Fruit fly (Drosophila melanogaster) whole organism, embryonic: ENCODE measurements around the gene fit.
A peak's percentile ranks its signal among the peaks of the same experiment; 100 is the strongest.

Source experiments
- BEAF-32 ChIP-seq: fragments of 200-800 bp; sonication (Bioruptor generic); optimal IDR thresholded peaks from 3 replicates; lab custom pipeline; 2017; ENCODE audit warnings: missing biosample characterization, missing genetic modification characterization, mild to moderate bottlenecking, moderate library complexity, missing genetic modification reagents
- CG11504 ChIP-seq: fragments of 200-800 bp; sonication (Bioruptor generic); optimal IDR thresholded peaks from 3 replicates; lab custom pipeline; 2019; ENCODE audit warnings: missing biosample characterization, mild to moderate bottlenecking, missing genetic modification characterization, moderate library complexity
- CG11696 ChIP-seq: fragments of 200-800 bp; sonication (Bioruptor generic); IDR thresholded peaks from 2 replicates; pipeline ENCODE4 v1.3.6; 2022; ENCODE audit warnings: missing biosample characterization, missing genetic modification characterization
- CG12659 ChIP-seq: fragments of 200-800 bp; sonication (Bioruptor generic); optimal IDR thresholded peaks from 3 replicates; lab custom pipeline; 2017; ENCODE audit warnings: mild to moderate bottlenecking, missing biosample characterization, missing genetic modification reagents, missing genetic modification characterization
- CG13287 ChIP-seq: fragments of 200-800 bp; sonication (Bioruptor generic); IDR thresholded peaks from 2 replicates; pipeline ENCODE4 v1.3.6; 2022; ENCODE audit warnings: missing biosample characterization, missing genetic modification characterization; ENCODE audit not compliant: partially characterized antibody
- CG14441 ChIP-seq: fragments of 200-800 bp; sonication (Bioruptor generic); IDR thresholded peaks from 2 replicates; pipeline ENCODE4 v1.3.6; 2022; ENCODE audit warnings: missing biosample characterization, missing genetic modification characterization
- CG1529 ChIP-seq: fragments of 200-800 bp; sonication (Bioruptor generic); optimal IDR thresholded peaks from 3 replicates; lab custom pipeline; 2018; ENCODE audit warnings: missing biosample characterization, missing genetic modification characterization
- CG15514 ChIP-seq: fragments of 200-800 bp; sonication (Bioruptor generic); optimal IDR thresholded peaks from 3 replicates; lab custom pipeline; 2017; ENCODE audit warnings: missing biosample characterization, missing genetic modification characterization, mild to moderate bottlenecking, moderate library complexity, missing genetic modification reagents
- CG18599 ChIP-seq: fragments of 200-800 bp; sonication (Bioruptor generic); optimal IDR thresholded peaks from 3 replicates; lab custom pipeline; 2017; ENCODE audit warnings: missing biosample characterization, missing genetic modification characterization, mild to moderate bottlenecking, moderate library complexity, missing genetic modification reagents
- CG3163 ChIP-seq: fragments of 200-800 bp; sonication (Bioruptor generic); optimal IDR thresholded peaks from 3 replicates; lab custom pipeline; 2016; ENCODE audit warnings: missing biosample characterization, missing genetic modification characterization
- CG34422 ChIP-seq: fragments of 200-800 bp; sonication (Bioruptor generic); IDR thresholded peaks from 3 replicates; pipeline ENCODE4 v1.3.6; 2022; ENCODE audit warnings: missing biosample characterization, missing genetic modification characterization
- CG3995 ChIP-seq: fragments of 200-800 bp; sonication (Bioruptor generic); optimal IDR thresholded peaks from 3 replicates; lab custom pipeline; 2016; ENCODE audit warnings: missing biosample characterization, missing genetic modification characterization
- CG4424 ChIP-seq: fragments of 200-800 bp; sonication (Bioruptor generic); optimal IDR thresholded peaks from 3 replicates; lab custom pipeline; 2016; ENCODE audit warnings: missing biosample characterization, missing genetic modification characterization
- CG4730 ChIP-seq: fragments of 200-800 bp; sonication (Bioruptor generic); IDR thresholded peaks from 2 replicates; pipeline ENCODE4 v1.3.6; 2022; ENCODE audit warnings: missing biosample characterization, missing genetic modification characterization
- CTCF ChIP-seq: fragments of 200-800 bp; sonication (Bioruptor generic); optimal IDR thresholded peaks from 2 replicates; lab custom pipeline; 2017; ENCODE audit warnings: missing biosample characterization, mild to moderate bottlenecking, missing genetic modification characterization, moderate library complexity
- CrebB ChIP-seq: fragments of 200-800 bp; sonication (Bioruptor generic); optimal IDR thresholded peaks from 3 replicates; lab custom pipeline; 2018; ENCODE audit warnings: missing biosample characterization, mild to moderate bottlenecking, missing genetic modification characterization
- Ets65A ChIP-seq: fragments of 200-800 bp; sonication (Bioruptor generic); peaks from one replicate; lab custom pipeline; 2016; ENCODE audit warnings: missing biosample characterization, missing genetic modification characterization
- Fer2 ChIP-seq: fragments of 200-800 bp; sonication (Bioruptor generic); optimal IDR thresholded peaks from 2 replicates; lab custom pipeline; 2018; ENCODE audit warnings: missing biosample characterization, mild to moderate bottlenecking, missing genetic modification characterization, moderate library complexity
- Gug ChIP-seq: fragments of 200-800 bp; sonication (Bioruptor generic); IDR thresholded peaks from 4 replicates; pipeline ENCODE4 v1.3.6; 2022; ENCODE audit warnings: missing biosample characterization, missing genetic modification characterization
- H2.0 ChIP-seq: fragments of 200-800 bp; sonication (Bioruptor generic); IDR thresholded peaks from 2 replicates; pipeline ENCODE4 v1.3.6; 2022; ENCODE audit warnings: missing biosample characterization, missing genetic modification characterization
- Hey ChIP-seq: fragments of 200-800 bp; sonication (Bioruptor generic); optimal IDR thresholded peaks from 3 replicates; lab custom pipeline; 2018; ENCODE audit warnings: missing biosample characterization, mild to moderate bottlenecking, missing genetic modification characterization
- HmgZ ChIP-seq: fragments of 200-800 bp; sonication (Bioruptor generic); optimal IDR thresholded peaks from 2 replicates; lab custom pipeline; 2018; ENCODE audit warnings: missing biosample characterization, mild to moderate bottlenecking, missing genetic modification characterization
- Hmr ChIP-seq: fragments of 200-800 bp; sonication (Bioruptor generic); optimal IDR thresholded peaks from 3 replicates; lab custom pipeline; 2017; ENCODE audit warnings: mild to moderate bottlenecking, missing biosample characterization, missing genetic modification reagents, missing genetic modification characterization
- Hsf ChIP-seq: fragments of 200-800 bp; sonication (Bioruptor generic); optimal IDR thresholded peaks from 3 replicates; lab custom pipeline; 2016; ENCODE audit warnings: missing biosample characterization, missing genetic modification characterization
- Lhr ChIP-seq: fragments of 200-800 bp; sonication (Bioruptor generic); optimal IDR thresholded peaks from 3 replicates; lab custom pipeline; 2017; ENCODE audit warnings: mild to moderate bottlenecking, missing biosample characterization, missing genetic modification reagents, missing genetic modification characterization
- MESR4 ChIP-seq: fragments of 200-800 bp; sonication (Bioruptor generic); optimal IDR thresholded peaks from 2 replicates; lab custom pipeline; 2018; ENCODE audit warnings: missing biosample characterization, mild to moderate bottlenecking, missing genetic modification characterization, moderate library complexity
- Rfx ChIP-seq: fragments of 200-800 bp; sonication (Bioruptor generic); IDR thresholded peaks from 2 replicates; pipeline ENCODE4 v1.3.6; 2022; ENCODE audit warnings: missing biosample characterization, missing genetic modification characterization
- Side ChIP-seq: fragments of 200-800 bp; sonication (Bioruptor generic); optimal IDR thresholded peaks from 2 replicates; lab custom pipeline; 2016; ENCODE audit warnings: missing biosample characterization, missing genetic modification characterization
- Trl ChIP-seq, 3 experiments: fragments of >200 bp in 2 of 3; fragments of 200-800 bp in 1 of 3; sonication (Bioruptor generic) in 1 of 3; optimal IDR thresholded peaks; 2 replicates in 1 of 3; 3 replicates in 2 of 3; lab custom pipeline; 2016 to 2017; ENCODE audit warnings: missing biosample characterization in 1 of 3, missing genetic modification characterization in 1 of 3
- Vsx1 ChIP-seq: fragments of 200-800 bp; sonication (Bioruptor generic); optimal IDR thresholded peaks from 2 replicates; lab custom pipeline; 2017; ENCODE audit warnings: missing biosample characterization, mild to moderate bottlenecking, missing genetic modification characterization, missing genetic modification reagents
- Xrp1 ChIP-seq: fragments of 200-800 bp; sonication (Bioruptor generic); IDR thresholded peaks from 2 replicates; pipeline ENCODE4 v1.3.6; 2022; ENCODE audit warnings: missing biosample characterization, missing genetic modification characterization
- YL-1 ChIP-seq: fragments of 200-800 bp; sonication (Bioruptor generic); optimal IDR thresholded peaks from 3 replicates; lab custom pipeline; 2017; ENCODE audit warnings: missing biosample characterization, mild to moderate bottlenecking, missing genetic modification characterization
- ab ChIP-seq: fragments of 200-800 bp; sonication (Bioruptor generic); optimal IDR thresholded peaks from 2 replicates; lab custom pipeline; 2016; ENCODE audit warnings: missing biosample characterization, missing genetic modification characterization
- aop ChIP-seq: fragments of 200-800 bp; sonication (Bioruptor generic); IDR thresholded peaks from 2 replicates; pipeline ENCODE4 v1.3.6; 2022; ENCODE audit warnings: missing biosample characterization, missing genetic modification characterization
- cg ChIP-seq: fragments of 200-800 bp; sonication (Bioruptor generic); optimal IDR thresholded peaks from 3 replicates; lab custom pipeline; 2019; ENCODE audit warnings: missing biosample characterization, mild to moderate bottlenecking, missing genetic modification characterization, moderate library complexity
- crp ChIP-seq, 2 experiments: fragments of 200-800 bp; sonication (Bioruptor generic); optimal IDR thresholded peaks; 2 replicates in 1 of 2; 3 replicates in 1 of 2; lab custom pipeline; 2017; ENCODE audit warnings: missing biosample characterization in 2 of 2, missing genetic modification characterization in 2 of 2, mild to moderate bottlenecking in 1 of 2, moderate library complexity in 1 of 2
- ems ChIP-seq: fragments of 200-800 bp; sonication (Bioruptor generic); optimal IDR thresholded peaks from 3 replicates; lab custom pipeline; 2016; ENCODE audit warnings: missing biosample characterization, missing genetic modification characterization
- fd102C ChIP-seq: fragments of 200-800 bp; sonication (Bioruptor generic); optimal IDR thresholded peaks from 2 replicates; lab custom pipeline; 2018; ENCODE audit warnings: missing biosample characterization, mild to moderate bottlenecking, missing genetic modification characterization, moderate library complexity
- gcm2 ChIP-seq: fragments of 200-800 bp; sonication (Bioruptor generic); optimal IDR thresholded peaks from 2 replicates; lab custom pipeline; 2016; ENCODE audit warnings: missing biosample characterization, missing genetic modification characterization
- grau ChIP-seq: fragments of 200-800 bp; optimal IDR thresholded peaks from 3 replicates; lab custom pipeline; 2019; ENCODE audit warnings: missing biosample characterization, mild to moderate bottlenecking, missing genetic modification characterization, moderate library complexity
- mld ChIP-seq: fragments of 200-800 bp; sonication (Bioruptor generic); IDR thresholded peaks from 3 replicates; pipeline ENCODE4 v1.3.6; 2022; ENCODE audit warnings: missing biosample characterization, missing genetic modification characterization; ENCODE audit not compliant: partially characterized antibody
- p53 ChIP-seq: fragments of 200-800 bp; sonication (Bioruptor generic); optimal IDR thresholded peaks from 2 replicates; lab custom pipeline; 2016; ENCODE audit warnings: missing biosample characterization, missing genetic modification characterization
- pfk ChIP-seq: fragments of 200-800 bp; sonication (Bioruptor generic); optimal IDR thresholded peaks from 2 replicates; lab custom pipeline; 2018; ENCODE audit warnings: missing biosample characterization, mild to moderate bottlenecking, missing genetic modification characterization, moderate library complexity
- row ChIP-seq: fragments of 200-800 bp; sonication (Bioruptor generic); IDR thresholded peaks from 3 replicates; pipeline ENCODE4 v1.3.6; 2022; ENCODE audit warnings: missing biosample characterization, missing genetic modification characterization
- sc ChIP-seq, 3 experiments: fragments of >200 bp in 2 of 3; fragments of 200-800 bp in 1 of 3; sonication (Bioruptor generic) in 1 of 3; optimal IDR thresholded peaks; 2 replicates in 2 of 3; 3 replicates in 1 of 3; lab custom pipeline; 2017; ENCODE audit warnings: mild to moderate bottlenecking in 1 of 3, missing biosample characterization in 1 of 3, missing genetic modification characterization in 1 of 3, missing genetic modification reagents in 1 of 3
- sima ChIP-seq: fragments of 200-800 bp; sonication (Bioruptor generic); optimal IDR thresholded peaks from 2 replicates; lab custom pipeline; 2016; ENCODE audit warnings: missing biosample characterization, missing genetic modification characterization
- twi ChIP-seq: fragments of 200-800 bp; optimal IDR thresholded peaks from 2 replicates; lab custom pipeline; 2019; ENCODE audit warnings: missing biosample characterization, mild to moderate bottlenecking, missing genetic modification characterization, moderate library complexity
- wek ChIP-seq: fragments of 200-800 bp; sonication (Bioruptor generic); optimal IDR thresholded peaks from 3 replicates; lab custom pipeline; 2018; ENCODE audit warnings: missing biosample characterization, mild to moderate bottlenecking, missing genetic modification characterization, moderate library complexity
- wor ChIP-seq: fragments of 200-800 bp; sonication (Bioruptor generic); IDR thresholded peaks from 2 replicates; pipeline ENCODE4 v1.3.6; 2022; ENCODE audit warnings: missing biosample characterization, missing genetic modification characterization
- z ChIP-seq: fragments of 200-800 bp; sonication (Bioruptor generic); IDR thresholded peaks from 3 replicates; pipeline ENCODE4 v1.3.6; 2022; ENCODE audit warnings: missing biosample characterization, missing genetic modification characterization

The fit gene

DNA sequence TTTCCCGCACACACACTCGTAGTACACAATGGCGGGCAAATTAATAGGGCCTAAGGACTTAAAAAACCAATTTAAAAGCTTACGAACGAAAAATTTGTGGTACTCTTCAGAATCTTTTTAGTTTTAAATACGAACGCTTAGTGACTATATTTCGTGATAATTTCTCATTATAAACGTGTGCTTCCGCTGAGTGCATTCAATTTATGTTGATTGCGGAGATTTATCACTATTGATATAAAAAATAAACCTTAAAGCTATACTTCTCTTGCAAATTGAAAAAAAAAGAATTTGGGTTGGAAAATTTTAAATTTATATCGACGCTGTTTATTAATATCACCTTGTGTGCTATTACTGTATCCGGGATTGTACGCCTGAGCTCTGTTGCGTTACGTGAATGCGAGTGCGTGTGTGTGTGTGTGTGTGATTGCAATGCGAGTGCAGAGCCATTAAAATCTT, 35.2 kb downstream of the fit start (continued):
- peak; percentile 87 for TF ChIP-seq CG11504 (tag; lab: Kevin White, UChicago)
- peak; percentile 56 for TF ChIP-seq CG18599 (GFP tag; lab: Kevin White, UChicago)
- TF ChIP-seq BEAF-32 (GFP tag; lab: Kevin White, UChicago), result no peak
- TF ChIP-seq wor, result no peak
- no peak for TF ChIP-seq CG13287 (GFP tag; lab: Robert Waterston, UW)
- no peak for TF ChIP-seq pfk (GFP tag; lab: Kevin White, UChicago)
- peak; percentile 12 for TF ChIP-seq fd102C (GFP tag; lab: Kevin White, UChicago)
- peak; percentile 56 for TF ChIP-seq Side (GFP tag; lab: Kevin White, UChicago)
- TF ChIP-seq CG11696, result peak; percentile 87
- TF ChIP-seq Hsf (GFP tag; lab: Kevin White, UChicago), result peak; percentile 73
- TF ChIP-seq CG4424 (GFP tag; lab: Kevin White, UChicago), result peak; percentile 76
- TF ChIP-seq YL-1 (GFP tag; lab: Kevin White, UChicago), result no peak
- peak; percentile 13 for TF ChIP-seq CG15514
- no peak for TF ChIP-seq CrebB (tag; lab: Kevin White, UChicago)
- TF ChIP-seq Trl (optimal IDR thresholded peaks at IDR 0.05; lab: Kevin White, UChicago), result no peak
- peak; percentile 66 for TF ChIP-seq Trl (GFP tag; optimal IDR thresholded peaks at IDR 0.05; lab: Kevin White, UChicago)
- peak; percentile 44; the same call in 2 of the 3 replicates for TF ChIP-seq CG34422 (GFP tag; lab: Robert Waterston, UW)
- TF ChIP-seq ems (GFP tag; lab: Kevin White, UChicago), result peak; percentile 65
- TF ChIP-seq HmgZ (tag; lab: Kevin White, UChicago), result no peak
- TF ChIP-seq cg (GFP tag; lab: Kevin White, UChicago), result no peak
- TF ChIP-seq Fer2 (tag; lab: Kevin White, UChicago), result no peak
- no peak for TF ChIP-seq CG4730
- no peak for TF ChIP-seq sima
- TF ChIP-seq Lhr (GFP tag; lab: Kevin White, UChicago), result peak; percentile 35
- peak; percentile 69 for TF ChIP-seq CG1529
- TF ChIP-seq Hmr (GFP tag; lab: Kevin White, UChicago), result peak; percentile 55
- TF ChIP-seq sc (optimal IDR thresholded peaks at IDR 0.05; lab: Kevin White, UChicago), result no peak
- TF ChIP-seq sc (GFP tag; optimal IDR thresholded peaks at IDR 0.05; lab: Kevin White, UChicago), result peak; percentile 53
- TF ChIP-seq aop, result no peak
- peak; percentile 50 for TF ChIP-seq Vsx1
- no peak for TF ChIP-seq Gug (GFP tag; lab: Robert Waterston, UW)
- TF ChIP-seq gcm2 (GFP tag; lab: Kevin White, UChicago), result peak; percentile 35
- no peak for TF ChIP-seq CG3163
- no peak for TF ChIP-seq wek (GFP tag; lab: Kevin White, UChicago)
- no peak for TF ChIP-seq Hey (tag; lab: Kevin White, UChicago)
- TF ChIP-seq CTCF (GFP tag; lab: Kevin White, UChicago), result peak; percentile 37
- peak; percentile 7 for TF ChIP-seq ab (GFP tag; lab: Kevin White, UChicago)
- peak; percentile 69 for TF ChIP-seq CG12659 (GFP tag; lab: Kevin White, UChicago)
- peak; percentile 71 for TF ChIP-seq Xrp1
- TF ChIP-seq z (GFP tag; lab: Robert Waterston, UW), result no peak
- peak in 1 of 2 experiments; percentile 23 for TF ChIP-seq crp (GFP tag; optimal IDR thresholded peaks at IDR 0.05; lab: Kevin White, UChicago)
- TF ChIP-seq row (GFP tag; lab: Robert Waterston, UW), result peak; percentile 74
- TF ChIP-seq twi, result no peak
- no peak; the same call in 1 of the 2 replicates for TF ChIP-seq Rfx (GFP tag; lab: Robert Waterston, UW)
- peak; percentile 92 for TF ChIP-seq Ets65A (GFP tag; lab: Kevin White, UChicago)
- no peak for TF ChIP-seq mld (GFP tag; lab: Robert Waterston, UW)
- peak; percentile 66 for TF ChIP-seq grau (tag; lab: Kevin White, UChicago)
- no peak for TF ChIP-seq CG3995 (GFP tag; lab: Kevin White, UChicago)
- TF ChIP-seq CG14441 (GFP tag; lab: Robert Waterston, UW), result peak; percentile 46; the same call in 1 of the 2 replicates
- no peak for TF ChIP-seq p53
- TF ChIP-seq MESR4 (GFP tag; lab: Kevin White, UChicago), result no peak
- 0 out of 2 replicates have a peak, but pooled peaks have one; percentile 37 for TF ChIP-seq H2.0 (GFP tag; lab: Robert Waterston, UW)
